Fruit fly (Drosophila melanogaster): ENCODE results near the gene LSm-4.

The LSm-4 gene

dm6 chr2L:10386208-10386805 is 18.7 kb downstream of the LSm-4 start, which contains the start of the genes Cdk1 and mRpS7 (continued):
- TF ChIP-seq CG1792 (GFP tag; optimal IDR thresholded peaks at IDR 0.05), result no peak
- no peak for TF ChIP-seq Hand (GFP tag; optimal IDR thresholded peaks at IDR 0.05)
- peak; percentile 30 for TF ChIP-seq CG5245 (GFP tag; optimal IDR thresholded peaks at IDR 0.05)
- TF ChIP-seq CG11560 (tag; IDR thresholded peaks at IDR 0.05), result no peak
- no peak for TF ChIP-seq Bdp1 (GFP tag; optimal IDR thresholded peaks at IDR 0.05)
- TF ChIP-seq CG11456 (GFP tag; IDR thresholded peaks at IDR 0.05), result peak; percentile 52; the same call in 1 of the 3 replicates
- peak; percentile 85 for TF ChIP-seq CG31441 (GFP tag; IDR thresholded peaks at IDR 0.05)
- peak; percentile 61 for TF ChIP-seq tap (tag; optimal IDR thresholded peaks at IDR 0.05)
- TF ChIP-seq CG12391 (tag; optimal IDR thresholded peaks at IDR 0.05), result peak; percentile 89
- TF ChIP-seq CG13894 (tag; optimal IDR thresholded peaks at IDR 0.05), result peak; percentile 47
- no peak for TF ChIP-seq pita (GFP tag; optimal IDR thresholded peaks at IDR 0.05)
- TF ChIP-seq Bgb (GFP tag; IDR thresholded peaks at IDR 0.05; ENCODE audit: partially characterized antibody), result no peak
- peak; percentile 41; the same call in 1 of the 3 replicates for TF ChIP-seq CG14050 (GFP tag; IDR thresholded peaks at IDR 0.05)
- TF ChIP-seq CG12104 (GFP tag; optimal IDR thresholded peaks at IDR 0.05), result peak; percentile 63
- TF ChIP-seq corto (GFP tag; optimal IDR thresholded peaks at IDR 0.05), result no peak
- TF ChIP-seq ro (GFP tag; IDR thresholded peaks at IDR 0.05), result no peak
- TF ChIP-seq ftz-f1 (GFP tag; optimal IDR thresholded peaks at IDR 0.05), result no peak
- TF ChIP-seq ind (GFP tag; optimal IDR thresholded peaks at IDR 0.05), result peak; percentile 77
- peak; percentile 12 for TF ChIP-seq nau (GFP tag; optimal IDR thresholded peaks at IDR 0.05)
- TF ChIP-seq CG10959 (GFP tag; IDR thresholded peaks at IDR 0.05), result no peak
- peak; percentile 69 for TF ChIP-seq CG12155 (GFP tag; optimal IDR thresholded peaks at IDR 0.05)
- no peak for TF ChIP-seq CG3065 (GFP tag; optimal IDR thresholded peaks at IDR 0.05)
- TF ChIP-seq dm (GFP tag; optimal IDR thresholded peaks at IDR 0.05), result peak; percentile 43
- TF ChIP-seq Lim3 (GFP tag; IDR thresholded peaks at IDR 0.05), result no peak
- TF ChIP-seq CG15514 (GFP tag; optimal IDR thresholded peaks at IDR 0.05), result peak; percentile 68
- TF ChIP-seq ash1 (GFP tag; optimal IDR thresholded peaks at IDR 0.05), result no peak
- TF ChIP-seq HLH4C (GFP tag; IDR thresholded peaks at IDR 0.05; ENCODE audit: partially characterized antibody), result no peak
- peak; percentile 63; the same call in 2 of the 3 replicates for TF ChIP-seq Dbx (GFP tag; IDR thresholded peaks at IDR 0.05)
- TF ChIP-seq CG8359 (GFP tag; optimal IDR thresholded peaks at IDR 0.05; ENCODE audit: borderline replicate concordance), result peak; percentile 27
- no peak for TF ChIP-seq zf30C (GFP tag; optimal IDR thresholded peaks at IDR 0.05)
- TF ChIP-seq Nf-YC (tag; optimal IDR thresholded peaks at IDR 0.05), result peak; percentile 59
- TF ChIP-seq fru (optimal IDR thresholded peaks at IDR 0.05), result no peak
- TF ChIP-seq eyg (GFP tag; optimal IDR thresholded peaks at IDR 0.05), result no peak
- TF ChIP-seq gsb (GFP tag; IDR thresholded peaks at IDR 0.05), result 0 out of 2 replicates have a peak, but pooled peaks have one; percentile 32
- TF ChIP-seq Ptx1 (GFP tag; IDR thresholded peaks at IDR 0.05), result peak; percentile 65
- TF ChIP-seq fd3F (GFP tag; optimal IDR thresholded peaks at IDR 0.05), result peak; percentile 66
- TF ChIP-seq CG7556 (GFP tag; optimal IDR thresholded peaks at IDR 0.05), result peak; percentile 71
- TF ChIP-seq salm (tag; optimal IDR thresholded peaks at IDR 0.05), result peak; percentile 66
- TF ChIP-seq lmd (GFP tag; IDR thresholded peaks at IDR 0.05), result no peak; the same call in 1 of the 2 replicates
- no peak for TF ChIP-seq D (optimal IDR thresholded peaks at IDR 0.05)
- peak; percentile 64 for TF ChIP-seq D (GFP tag; optimal IDR thresholded peaks at IDR 0.05)
- peak; percentile 47 for TF ChIP-seq Vsx1 (GFP tag; optimal IDR thresholded peaks at IDR 0.05)
- peak; percentile 52 for TF ChIP-seq zfh2 (GFP tag; optimal IDR thresholded peaks at IDR 0.05)
- peak; percentile 36 for TF ChIP-seq HmgD (GFP tag; optimal IDR thresholded peaks at IDR 0.05)
- peak; percentile 39 for TF ChIP-seq sqz (GFP tag; optimal IDR thresholded peaks at IDR 0.05)
- peak in 1 of 2 experiments; percentile 9 for TF ChIP-seq tll (GFP tag; optimal IDR thresholded peaks at IDR 0.05)
- peak; percentile 39; the same call in 1 of the 2 replicates for TF ChIP-seq CG31224 (GFP tag; IDR thresholded peaks at IDR 0.05)
- peak; percentile 21 for TF ChIP-seq Dad (GFP tag; optimal IDR thresholded peaks at IDR 0.05)
- no peak for TF ChIP-seq Trl (optimal IDR thresholded peaks at IDR 0.05)
- peak; percentile 54 for TF ChIP-seq Trl (GFP tag; optimal IDR thresholded peaks at IDR 0.05)
- TF ChIP-seq dmrt11E (tag; optimal IDR thresholded peaks at IDR 0.05), result peak; percentile 71

Data from whole organism, embryonic.